Fruit fly (Drosophila melanogaster) whole organism, pupa: ENCODE measurements around the gene CG14864.

Experiments
- CG13204 ChIP-seq: fragments of 200-800 bp; sonication (Bioruptor generic); optimal IDR thresholded peaks from 2 replicates; lab custom pipeline; 2018; ENCODE audit warnings: missing biosample characterization, mild to moderate bottlenecking, missing genetic modification characterization, moderate library complexity
- CG4496 ChIP-seq: fragments of 200-800 bp; sonication (Bioruptor generic); IDR thresholded peaks from 3 replicates; pipeline ENCODE4 v1.3.6; 2022; ENCODE audit warnings: missing biosample characterization, missing genetic modification characterization
- Pif1A ChIP-seq: fragments of 200-800 bp; sonication (Bioruptor generic); optimal IDR thresholded peaks from 3 replicates; lab custom pipeline; 2016; ENCODE audit warnings: missing biosample characterization, missing genetic modification characterization
- rn ChIP-seq: fragments of 200-800 bp; sonication (Bioruptor generic); IDR thresholded peaks from 2 replicates; pipeline ENCODE4 v1.3.6; 2022; ENCODE audit warnings: missing biosample characterization, missing genetic modification characterization

- TF ChIP-seq Pif1A (GFP tag; lab: Kevin White, UChicago) (no peak), CG4496 (GFP tag; lab: Robert Waterston, UW) (peak; percentile 93), rn (peak; percentile 87), CG13204 (GFP tag; lab: Kevin White, UChicago) (no peak)
Observed at dm6 chr3R:15275158-15275623, 6.9 kb upstream of the CG14864 start, which contains the start of the genes Cp190 and CG4338.
